Worm (Caenorhabditis elegans): ENCODE data around the gene Y54G2A.11.
A peak's percentile ranks its signal among the peaks of the same experiment; 100 is the strongest.

The Y54G2A.11 gene

ce11 chrIV:2808154-2808553 is 36.6 kb upstream of the Y54G2A.11 start:
- TF ChIP-seq pha-2 (tag; optimal IDR thresholded peaks at IDR 0.05) (no peak), hlh-8 (tag; optimal IDR thresholded peaks at IDR 0.05) (no peak), ceh-2 (tag; optimal IDR thresholded peaks at IDR 0.05) (no peak), C08G9.2 (tag; optimal IDR thresholded peaks at IDR 0.05) (no peak), fkh-6 (tag; optimal IDR thresholded peaks at IDR 0.05) (no peak), rnt-1 (tag; optimal IDR thresholded peaks at IDR 0.05) (no peak), pat-9 (tag; optimal IDR thresholded peaks at IDR 0.05) (no peak), T23F11.4 (GFP tag; optimal IDR thresholded peaks at IDR 0.05) (no peak), dve-1 (tag; optimal IDR thresholded peaks at IDR 0.05) (no peak)

ce11 chrIV:2805525-2805924 is 33.9 kb upstream of the Y54G2A.11 start, which contains the start of gene Y54G2A.45:
Gene Y54G2A.45 (plus strand): TSS chrIV:2805857.
- TF ChIP-seq che-1 (tag; optimal IDR thresholded peaks at IDR 0.05) (peak; percentile 31), ceh-2 (tag; optimal IDR thresholded peaks at IDR 0.05) (no peak), ceh-19 (GFP tag; optimal IDR thresholded peaks at IDR 0.05) (no peak), fkh-10 (GFP tag; optimal IDR thresholded peaks at IDR 0.05) (no peak), sdc-2 (tag; optimal IDR thresholded peaks at IDR 0.05) (peak; percentile 66), pha-4 (tag; optimal IDR thresholded peaks at IDR 0.05) (no peak), pqm-1 (tag; optimal IDR thresholded peaks at IDR 0.05) (peak; percentile 43), ceh-34 (tag; optimal IDR thresholded peaks at IDR 0.05) (peak; percentile 6), K09A11.1 (tag; optimal IDR thresholded peaks at IDR 0.05; ENCODE audit: insufficient read depth) (peak; percentile 5), nhr-232 (tag; optimal IDR thresholded peaks at IDR 0.05) (peak; percentile 47), Y22D7AL.16 (tag; optimal IDR thresholded peaks at IDR 0.05) (peak; percentile 49), gmeb-2 (tag; optimal IDR thresholded peaks at IDR 0.05) (no peak), ceh-24 (tag; optimal IDR thresholded peaks at IDR 0.05) (no peak), syd-9 (tag; optimal IDR thresholded peaks at IDR 0.05) (no peak), rnt-1 (tag; optimal IDR thresholded peaks at IDR 0.05) (no peak), pros-1 (tag; optimal IDR thresholded peaks at IDR 0.05) (no peak), dve-1 (tag; optimal IDR thresholded peaks at IDR 0.05) (peak; percentile 75), nfya-1 (tag; optimal IDR thresholded peaks at IDR 0.05) (no peak), ama-1 (optimal IDR thresholded peaks at IDR 0.05) (no peak), tbx-2 (tag; optimal IDR thresholded peaks at IDR 0.05) (peak; percentile 44), ceh-14 (tag; optimal IDR thresholded peaks at IDR 0.05) (no peak), ceh-30 (tag; optimal IDR thresholded peaks at IDR 0.05) (no peak), ztf-16 (tag; optimal IDR thresholded peaks at IDR 0.05) (peak; percentile 43), ttx-3 (tag; optimal IDR thresholded peaks at IDR 0.05) (peak; percentile 37), ref-2 (tag; optimal IDR thresholded peaks at IDR 0.05) (peak; percentile 46), elt-2 (tag; optimal IDR thresholded peaks at IDR 0.05) (peak; percentile 88), odd-2 (tag; optimal IDR thresholded peaks at IDR 0.05) (no peak), hlh-8 (tag; optimal IDR thresholded peaks at IDR 0.05) (no peak), K02D7.2 (tag; optimal IDR thresholded peaks at IDR 0.05) (peak; percentile 46), unc-86 (tag; optimal IDR thresholded peaks at IDR 0.05) (peak; percentile 51), T23F11.4 (GFP tag; optimal IDR thresholded peaks at IDR 0.05) (peak; percentile 17), madf-2 (tag; optimal IDR thresholded peaks at IDR 0.05) (peak; percentile 6), unc-42 (tag; optimal IDR thresholded peaks at IDR 0.05) (no peak), unc-3 (GFP tag; conservative IDR thresholded peaks at IDR 0.05) (no peak), unc-3 (tag; optimal IDR thresholded peaks at IDR 0.05) (no peak), ceh-22 (tag; optimal IDR thresholded peaks at IDR 0.05) (no peak), fax-1 (tag; optimal IDR thresholded peaks at IDR 0.05) (no peak), npax-4 (tag; optimal IDR thresholded peaks at IDR 0.05) (no peak), ceh-48 (tag; optimal IDR thresholded peaks at IDR 0.05) (no peak), ets-4 (tag; optimal IDR thresholded peaks at IDR 0.05) (no peak), eyg-1 (tag; optimal IDR thresholded peaks at IDR 0.05) (no peak), pat-9 (tag; optimal IDR thresholded peaks at IDR 0.05) (peak; percentile 39), dmd-4 (tag; optimal IDR thresholded peaks at IDR 0.05; ENCODE audit: borderline replicate concordance) (no peak), pha-2 (tag; optimal IDR thresholded peaks at IDR 0.05) (no peak), nhr-11 (tag; optimal IDR thresholded peaks at IDR 0.05) (no peak), elt-4 (tag; optimal IDR thresholded peaks at IDR 0.05) (no peak), pax-1 (tag; optimal IDR thresholded peaks at IDR 0.05) (no peak), ahr-1 (tag; optimal IDR thresholded peaks at IDR 0.05) (peak; percentile 10), mec-3 (tag; optimal IDR thresholded peaks at IDR 0.05; ENCODE audit: borderline replicate concordance) (no peak), ceh-9 (tag; optimal IDR thresholded peaks at IDR 0.05) (no peak)
